Fruit fly (Drosophila melanogaster): ENCODE data around the gene crim.

DNA sequence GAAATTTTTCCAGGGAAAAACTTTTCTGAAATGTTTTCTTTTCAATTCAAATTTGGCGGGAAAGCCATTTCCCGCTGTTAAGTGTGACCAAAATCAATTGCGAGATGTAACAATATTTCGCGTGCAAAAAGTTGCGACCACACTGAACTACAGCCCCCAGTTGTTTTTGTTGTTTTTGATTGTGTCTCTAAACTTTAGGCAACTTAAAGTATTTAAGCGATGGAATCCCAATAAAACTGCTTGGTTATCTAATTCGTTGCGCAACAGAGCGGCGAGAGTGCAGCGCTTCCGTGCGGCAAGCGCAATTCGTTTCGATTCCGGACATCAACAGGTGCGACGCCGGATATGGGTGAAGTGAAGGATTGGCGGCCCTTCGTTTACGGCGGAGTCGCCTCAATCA lies 9.6 kb upstream of the crim start, which contains the start of gene Bmcp:
- TF ChIP-seq CG8478 (optimal IDR thresholded peaks at IDR 0.05), result no peak
- TF ChIP-seq CTCF (optimal IDR thresholded peaks at IDR 0.05), result no peak
